Fruit fly (Drosophila melanogaster) whole organism, pupa: ENCODE results near the gene Act79B.

ENCODE experiments used
- CG10348 ChIP-seq: fragments of 200-800 bp; sonication (Bioruptor generic); IDR thresholded peaks from 2 replicates; pipeline ENCODE4 v1.3.6; 2022; ENCODE audit warnings: missing biosample characterization, missing genetic modification characterization
- CG12605 ChIP-seq: fragments of 200-800 bp; sonication (Bioruptor generic); IDR thresholded peaks from 2 replicates; pipeline ENCODE4 v1.3.6; 2022; ENCODE audit warnings: missing biosample characterization, missing genetic modification characterization
- CG13204 ChIP-seq: fragments of 200-800 bp; sonication (Bioruptor generic); optimal IDR thresholded peaks from 2 replicates; lab custom pipeline; 2018; ENCODE audit warnings: missing biosample characterization, mild to moderate bottlenecking, missing genetic modification characterization, moderate library complexity
- CG32121 ChIP-seq: fragments of 200-800 bp; sonication (Bioruptor generic); IDR thresholded peaks from 2 replicates; pipeline ENCODE4 v1.3.6; 2022; ENCODE audit warnings: missing biosample characterization, missing genetic modification characterization
- CG8159 ChIP-seq: fragments of 200-800 bp; sonication (Bioruptor generic); optimal IDR thresholded peaks from 3 replicates; lab custom pipeline; 2018; ENCODE audit warnings: missing biosample characterization, mild to moderate bottlenecking, missing genetic modification characterization, moderate library complexity
- CG8301 ChIP-seq: fragments of 200-800 bp; sonication (Bioruptor generic); optimal IDR thresholded peaks from 2 replicates; lab custom pipeline; 2018; ENCODE audit warnings: missing biosample characterization, mild to moderate bottlenecking, missing genetic modification characterization
- D1 ChIP-seq: fragments of 200-800 bp; sonication (Bioruptor generic); optimal IDR thresholded peaks from 2 replicates; lab custom pipeline; 2018; ENCODE audit warnings: missing biosample characterization, mild to moderate bottlenecking, missing genetic modification characterization, moderate library complexity
- EcR ChIP-seq: fragments of 200-800 bp; sonication (Bioruptor generic); optimal IDR thresholded peaks from 3 replicates; lab custom pipeline; 2019; ENCODE audit warnings: missing biosample characterization, missing genetic modification characterization, mild to moderate bottlenecking, moderate library complexity, missing genetic modification reagents
- Pif1A ChIP-seq: fragments of 200-800 bp; sonication (Bioruptor generic); optimal IDR thresholded peaks from 3 replicates; lab custom pipeline; 2016; ENCODE audit warnings: missing biosample characterization, missing genetic modification characterization
- Pif1B ChIP-seq: fragments of 200-800 bp; sonication (Bioruptor generic); optimal IDR thresholded peaks from 3 replicates; lab custom pipeline; 2016; ENCODE audit warnings: missing biosample characterization, missing genetic modification characterization
- rn ChIP-seq: fragments of 200-800 bp; sonication (Bioruptor generic); IDR thresholded peaks from 2 replicates; pipeline ENCODE4 v1.3.6; 2022; ENCODE audit warnings: missing biosample characterization, missing genetic modification characterization

DNA sequence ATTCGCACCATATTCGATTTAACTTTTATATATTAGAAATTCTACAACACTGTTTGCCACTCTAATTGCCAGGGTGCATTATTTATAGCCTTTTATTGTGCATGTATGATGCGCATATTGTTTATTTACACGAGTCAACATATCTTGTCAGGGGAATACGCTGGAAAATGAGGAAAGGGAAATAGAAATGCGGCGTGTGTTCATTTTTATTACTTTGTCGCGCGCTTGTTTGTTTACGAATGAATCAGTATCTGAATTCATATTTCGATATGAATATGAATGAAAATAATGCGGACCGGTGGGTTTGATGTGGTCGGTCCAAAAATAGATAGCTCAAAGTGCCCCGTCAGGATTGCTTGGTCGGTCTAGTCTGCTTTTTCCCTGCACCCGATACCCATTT, 21.1 kb downstream of the Act79B start:
- TF ChIP-seq CG32121 (GFP tag; lab: Robert Waterston, UW) (no peak), Pif1A (GFP tag; lab: Kevin White, UChicago) (no peak), CG12605 (GFP tag; lab: Robert Waterston, UW) (no peak), CG8301 (tag; lab: Kevin White, UChicago) (no peak), D1 (tag; lab: Kevin White, UChicago) (no peak), EcR (GFP tag; lab: Kevin White, UChicago) (no peak), rn (GFP tag; lab: Robert Waterston, UW) (no peak), Pif1B (GFP tag; lab: Kevin White, UChicago) (no peak), CG13204 (GFP tag; lab: Kevin White, UChicago) (no peak), CG8159 (tag; lab: Kevin White, UChicago) (no peak), CG10348 (GFP tag; lab: Robert Waterston, UW) (no peak)
